Worm (Caenorhabditis elegans) whole organism, young adult: ENCODE data around the gene tftc-3.

Experiments
- B0035.1 ChIP-seq: sonication (generic microtip); optimal IDR thresholded peaks from 2 replicates; lab custom pipeline; 2016; ENCODE audit warnings: missing genetic modification characterization, mild to moderate bottlenecking, missing compliant biosample characterization, missing genotype, missing genetic modification reagents
- B0336.3 ChIP-seq: fragments of 200-800 bp; sonication (Bioruptor generic); IDR thresholded peaks from 2 replicates; pipeline ENCODE4 v1.3.6; 2022; ENCODE audit warnings: missing genetic modification characterization, missing compliant biosample characterization
- F22D6.2 ChIP-seq: sonication (generic microtip); optimal IDR thresholded peaks from 2 replicates; lab custom pipeline; 2016; ENCODE audit warnings: mild to moderate bottlenecking, missing genetic modification characterization, missing compliant biosample characterization
- F33H1.4 ChIP-seq: fragments of 200-800 bp; sonication (Bioruptor generic); IDR thresholded peaks from 2 replicates; pipeline ENCODE4 v1.3.6; 2022; ENCODE audit warnings: missing genetic modification reagents, missing genetic modification characterization, missing compliant biosample characterization
- F39B2.1 ChIP-seq: fragments of 200-800 bp; sonication (Bioruptor generic); IDR thresholded peaks from 2 replicates; pipeline ENCODE4 v1.3.6; 2022; ENCODE audit warnings: missing genetic modification reagents, missing genetic modification characterization, missing compliant biosample characterization
- F57C9.4 ChIP-seq: sonication (generic microtip); optimal IDR thresholded peaks from 2 replicates; lab custom pipeline; 2017; ENCODE audit warnings: mild to moderate bottlenecking, missing genetic modification characterization, missing compliant biosample characterization
- K11D2.4 ChIP-seq: fragments of 200-800 bp; sonication (Bioruptor generic); IDR thresholded peaks from 2 replicates; pipeline ENCODE4 v1.3.6; 2022; ENCODE audit warnings: missing genetic modification reagents, missing genetic modification characterization, missing compliant biosample characterization
- T07F8.4 ChIP-seq: sonication (generic microtip); optimal IDR thresholded peaks from 2 replicates; lab custom pipeline; 2016; ENCODE audit warnings: mild to moderate bottlenecking, missing genetic modification characterization, moderate library complexity, missing compliant biosample characterization
- Y53G8AR.9 ChIP-seq: fragments of 200-800 bp; sonication (Bioruptor generic); conservative IDR thresholded peaks from 2 replicates; pipeline ENCODE4 v1.3.6; 2022; ENCODE audit warnings: missing genetic modification reagents, missing genetic modification characterization, missing compliant biosample characterization
- Y56A3A.18 ChIP-seq: fragments of 200-800 bp; sonication (Bioruptor generic); IDR thresholded peaks from 2 replicates; pipeline ENCODE4 v1.3.6; 2022; ENCODE audit warnings: missing genetic modification reagents, missing genetic modification characterization, missing compliant biosample characterization
- Y67H2A.10 ChIP-seq: fragments of 200-800 bp; sonication (Bioruptor generic); conservative IDR thresholded peaks from 2 replicates; pipeline ENCODE4 v1.3.6; 2022; ENCODE audit warnings: missing genetic modification reagents, missing genetic modification characterization, missing compliant biosample characterization
- ZK185.1 ChIP-seq: sonication (generic microtip); optimal IDR thresholded peaks from 2 replicates; lab custom pipeline; 2016; ENCODE audit warnings: mild to moderate bottlenecking, missing genetic modification characterization, missing compliant biosample characterization; ENCODE audit not compliant: poor library complexity, severe bottlenecking
- aptf-2 ChIP-seq: fragments of 200-800 bp; sonication (Bioruptor generic); conservative IDR thresholded peaks from 2 replicates; pipeline ENCODE4 v1.3.6; 2022; ENCODE audit warnings: missing genetic modification reagents, missing genetic modification characterization, missing compliant biosample characterization
- attf-3 ChIP-seq: fragments of 200-800 bp; sonication (Bioruptor generic); conservative IDR thresholded peaks from 2 replicates; pipeline ENCODE4 v1.3.6; 2022; ENCODE audit warnings: missing genetic modification reagents, missing genetic modification characterization, missing compliant biosample characterization
- ccch-3 ChIP-seq: fragments of 200-800 bp; sonication (Bioruptor generic); optimal IDR thresholded peaks from 2 replicates; lab custom pipeline; 2018; ENCODE audit warnings: mild to moderate bottlenecking, missing genetic modification characterization, missing compliant biosample characterization
- cebp-1 ChIP-seq, 2 experiments: fragments of 200-800 bp in 1 of 2; sonication (Bioruptor generic) in 1 of 2; sonication (generic microtip) in 1 of 2; IDR thresholded peaks in 1 of 2; optimal IDR thresholded peaks in 1 of 2; 2 replicates each; pipeline versions ENCODE4 v1.3.6 to Lab custom; 2017 to 2022; ENCODE audit warnings: missing compliant biosample characterization in 2 of 2, missing genetic modification characterization in 2 of 2, mild to moderate bottlenecking in 1 of 2, missing genetic modification reagents in 1 of 2, moderate library complexity in 1 of 2
- ceh-27 ChIP-seq: fragments of 200-800 bp; sonication (Bioruptor generic); optimal IDR thresholded peaks from 2 replicates; lab custom pipeline; 2018; ENCODE audit warnings: mild to moderate bottlenecking, missing genetic modification characterization, moderate library complexity, missing compliant biosample characterization
- ceh-91 ChIP-seq: fragments of 200-800 bp; sonication (Bioruptor generic); IDR thresholded peaks from 2 replicates; pipeline ENCODE4 v1.3.6; 2022; ENCODE audit warnings: missing genetic modification reagents, missing genetic modification characterization, missing compliant biosample characterization
- die-1 ChIP-seq: sonication (generic microtip); optimal IDR thresholded peaks from 2 replicates; lab custom pipeline; 2016; ENCODE audit warnings: missing genotype, mild to moderate bottlenecking, missing genetic modification characterization, missing compliant biosample characterization
- dpl-1 ChIP-seq: fragments of 150-350 bp; optimal IDR thresholded peaks from 2 replicates; lab custom pipeline; 2014; ENCODE audit warnings: missing biosample characterization, missing genetic modification reagents, missing genetic modification characterization
- egl-18 ChIP-seq: fragments of 200-800 bp; sonication (Bioruptor generic); IDR thresholded peaks from 2 replicates; pipeline ENCODE4 v1.3.6; 2022; ENCODE audit warnings: missing genetic modification reagents, missing genetic modification characterization, missing compliant biosample characterization
- ets-4 ChIP-seq: fragments of 200-800 bp; sonication (Bioruptor generic); optimal IDR thresholded peaks from 2 replicates; lab custom pipeline; 2018; ENCODE audit warnings: mild to moderate bottlenecking, missing genetic modification characterization, missing compliant biosample characterization
- fkh-3 ChIP-seq: sonication (generic microtip); optimal IDR thresholded peaks from 2 replicates; lab custom pipeline; 2016; ENCODE audit warnings: mild to moderate bottlenecking, missing genetic modification characterization, missing compliant biosample characterization
- hlh-12 ChIP-seq: sonication (generic microtip); optimal IDR thresholded peaks from 2 replicates; lab custom pipeline; 2016; ENCODE audit warnings: missing genetic modification characterization, missing compliant biosample characterization
- hsf-1 ChIP-seq: fragments of 200-800 bp; sonication (Bioruptor generic); IDR thresholded peaks from 2 replicates; pipeline ENCODE4 v1.3.6; 2022; ENCODE audit warnings: missing genetic modification reagents, missing genetic modification characterization, missing compliant biosample characterization
- let-607 ChIP-seq, 2 experiments: fragments of 200-800 bp in 1 of 2; sonication (Bioruptor generic) in 1 of 2; sonication (generic microtip) in 1 of 2; optimal IDR thresholded peaks; 2 replicates each; lab custom pipeline; 2016 to 2018; ENCODE audit warnings: mild to moderate bottlenecking in 2 of 2, missing compliant biosample characterization in 2 of 2, missing genetic modification characterization in 2 of 2, moderate library complexity in 2 of 2, missing genotype in 1 of 2
- lin-35 ChIP-seq, 3 experiments: fragments of 150-350 bp in 2 of 3; sonication (generic microtip) in 1 of 3; optimal IDR thresholded peaks; 2 replicates each; lab custom pipeline; 2014 to 2018; ENCODE audit warnings: missing biosample characterization in 3 of 3, missing genetic modification characterization in 3 of 3, missing genetic modification reagents in 3 of 3
- lir-1 ChIP-seq: fragments of 200-800 bp; sonication (Bioruptor generic); conservative IDR thresholded peaks from 2 replicates; pipeline ENCODE4 v1.3.6; 2022; ENCODE audit warnings: missing genetic modification reagents, missing genetic modification characterization, missing compliant biosample characterization
- madf-3 ChIP-seq: fragments of 200-800 bp; sonication (Bioruptor generic); IDR thresholded peaks from 2 replicates; pipeline ENCODE4 v1.3.6; 2022; ENCODE audit warnings: missing genetic modification reagents, missing genetic modification characterization, missing compliant biosample characterization
- madf-8 ChIP-seq: fragments of 200-800 bp; sonication (Bioruptor generic); conservative IDR thresholded peaks from 2 replicates; pipeline ENCODE4 v1.3.6; 2022; ENCODE audit warnings: missing genetic modification reagents, missing genetic modification characterization, missing compliant biosample characterization
- mel-28 ChIP-seq: sonication (generic microtip); optimal IDR thresholded peaks from 2 replicates; lab custom pipeline; 2016; ENCODE audit warnings: borderline replicate concordance, mild to moderate bottlenecking, missing genetic modification characterization, missing compliant biosample characterization
- mes-4 ChIP-seq: sonication (generic microtip); optimal IDR thresholded peaks from 2 replicates; lab custom pipeline; 2016; ENCODE audit warnings: missing genotype, missing genetic modification characterization, missing compliant biosample characterization
- nhr-120 ChIP-seq: fragments of 200-800 bp; sonication (Bioruptor generic); IDR thresholded peaks from 2 replicates; pipeline ENCODE4 v1.3.6; 2022; ENCODE audit warnings: missing genetic modification characterization, missing compliant biosample characterization
- nhr-27 ChIP-seq: fragments of 200-800 bp; sonication (Bioruptor generic); optimal IDR thresholded peaks from 2 replicates; lab custom pipeline; 2018; ENCODE audit warnings: mild to moderate bottlenecking, missing genetic modification characterization, moderate library complexity, missing compliant biosample characterization
- nhr-90 ChIP-seq: sonication (generic microtip); optimal IDR thresholded peaks from 2 replicates; lab custom pipeline; 2016; ENCODE audit warnings: missing genotype, mild to moderate bottlenecking, missing genetic modification characterization, missing compliant biosample characterization
- pbrm-1 ChIP-seq: fragments of 200-800 bp; sonication (Bioruptor generic); IDR thresholded peaks from 2 replicates; pipeline ENCODE4 v1.3.6; 2022; ENCODE audit warnings: missing genetic modification reagents, missing genetic modification characterization, missing compliant biosample characterization
- rpc-1 ChIP-seq, 2 experiments: fragments of 150-350 bp in 1 of 2; sonication (generic microtip) in 1 of 2; optimal IDR thresholded peaks; 2 replicates each; lab custom pipeline; 2014 to 2018; ENCODE audit warnings: missing biosample characterization in 1 of 2, missing genetic modification characterization in 1 of 2, missing genetic modification reagents in 1 of 2, missing genotype in 1 of 2
- snpc-3.4 ChIP-seq: sonication (generic microtip); optimal IDR thresholded peaks from 2 replicates; lab custom pipeline; 2017; ENCODE audit warnings: missing genetic modification characterization, mild to moderate bottlenecking, missing compliant biosample characterization, antibody characterized with exemption, moderate library complexity, missing genotype, missing genetic modification reagents
- snpc-4 ChIP-seq, 5 experiments: fragments of 150-350 bp in 1 of 5; sonication (generic microtip) in 4 of 5; optimal IDR thresholded peaks; 2 replicates each; lab custom pipeline; 2014 to 2018; ENCODE audit warnings: missing genetic modification characterization in 5 of 5, missing biosample characterization in 3 of 5, antibody characterized with exemption in 2 of 5, mild to moderate bottlenecking in 2 of 5, missing compliant biosample characterization in 2 of 5, missing genotype in 2 of 5, moderate library complexity in 2 of 5, missing genetic modification reagents in 1 of 5
- somi-1 ChIP-seq: fragments of 200-800 bp; sonication (Bioruptor generic); optimal IDR thresholded peaks from 2 replicates; lab custom pipeline; 2018; ENCODE audit warnings: mild to moderate bottlenecking, missing genetic modification characterization, missing compliant biosample characterization
- tlf-1 ChIP-seq: fragments of 200-800 bp; sonication (Bioruptor generic); optimal IDR thresholded peaks from 2 replicates; lab custom pipeline; 2018; ENCODE audit warnings: mild to moderate bottlenecking, missing genetic modification characterization, missing compliant biosample characterization
- unc-130 ChIP-seq: sonication (generic microtip); optimal IDR thresholded peaks from 2 replicates; lab custom pipeline; 2016; ENCODE audit warnings: missing genetic modification reagents, missing genetic modification characterization, missing compliant biosample characterization
- xnd-1 ChIP-seq: sonication (generic microtip); optimal IDR thresholded peaks from 2 replicates; lab custom pipeline; 2016; ENCODE audit warnings: missing genotype, missing genetic modification reagents, missing genetic modification characterization, missing compliant biosample characterization
- ztf-25 ChIP-seq: fragments of 200-800 bp; sonication (Bioruptor generic); IDR thresholded peaks from 2 replicates; pipeline ENCODE4 v1.3.6; 2022; ENCODE audit warnings: missing genetic modification reagents, missing genetic modification characterization, missing compliant biosample characterization
- ztf-26 ChIP-seq: sonication (generic microtip); optimal IDR thresholded peaks from 2 replicates; lab custom pipeline; 2017; ENCODE audit warnings: missing genetic modification characterization, missing compliant biosample characterization
- ztf-28 ChIP-seq: fragments of 200-800 bp; sonication (Bioruptor generic); IDR thresholded peaks from 2 replicates; pipeline ENCODE4 v1.3.6; 2022; ENCODE audit warnings: missing genetic modification reagents, missing genetic modification characterization, missing compliant biosample characterization
- ztf-3 ChIP-seq: fragments of 200-800 bp; sonication (Bioruptor generic); optimal IDR thresholded peaks from 2 replicates; lab custom pipeline; 2018; ENCODE audit warnings: mild to moderate bottlenecking, missing genetic modification characterization, missing compliant biosample characterization

Gene tftc-3

ce11 chrV:10174632-10175075, 35.5 kb downstream of the tftc-3 start (continued):
- TF ChIP-seq ceh-91 (GFP tag; lab: Robert Waterston, UW): no peak
- TF ChIP-seq mel-28: no peak
- no peak for TF ChIP-seq lir-1 (GFP tag; lab: Robert Waterston, UW)
- TF ChIP-seq fkh-3 (tag; lab: Kevin White, UChicago): no peak
- no peak for TF ChIP-seq Y56A3A.18
- no peak for TF ChIP-seq hlh-12 (tag; lab: Kevin White, UChicago)
- no peak for TF ChIP-seq tlf-1 (GFP tag; lab: Kevin White, UChicago)
- TF ChIP-seq cebp-1 (GFP tag; IDR thresholded peaks at IDR 0.05; lab: Robert Waterston, UW): no peak
- TF ChIP-seq cebp-1 (tag; optimal IDR thresholded peaks at IDR 0.05; lab: Kevin White, UChicago): peak; percentile 71
- no peak for TF ChIP-seq madf-8
- no peak for TF ChIP-seq B0035.1 (tag; lab: Kevin White, UChicago)
- no peak for TF ChIP-seq madf-3 (GFP tag; lab: Robert Waterston, UW)
- TF ChIP-seq nhr-120 (GFP tag; lab: Robert Waterston, UW): no peak
- no peak for TF ChIP-seq xnd-1 (tag; lab: Kevin White, UChicago)
- no peak for TF ChIP-seq dpl-1
- TF ChIP-seq ztf-3 (GFP tag; lab: Kevin White, UChicago): no peak
- TF ChIP-seq ccch-3 (GFP tag; lab: Kevin White, UChicago): no peak
- TF ChIP-seq snpc-3.4 (tag; lab: Kevin White, UChicago): no peak
- TF ChIP-seq ztf-26 (tag; lab: Kevin White, UChicago): no peak
- no peak for TF ChIP-seq ztf-25 (GFP tag; lab: Robert Waterston, UW)
- TF ChIP-seq somi-1: peak; percentile 69
- TF ChIP-seq mes-4 (tag; lab: Kevin White, UChicago): no peak
- no peak for TF ChIP-seq snpc-4 (GFP tag; optimal IDR thresholded peaks at IDR 0.05; lab: Kevin White, UChicago)
- peak in 1 of 4 experiments; percentile 5 for TF ChIP-seq snpc-4 (tag; optimal IDR thresholded peaks at IDR 0.05; lab: Kevin White, UChicago)
- 0 out of 2 replicates have a peak, but pooled peaks have one; percentile 17 for TF ChIP-seq B0336.3 (GFP tag; lab: Robert Waterston, UW)
- no peak; the same call in 1 of the 2 replicates for TF ChIP-seq K11D2.4 (GFP tag; lab: Robert Waterston, UW)
- no peak for TF ChIP-seq rpc-1 (optimal IDR thresholded peaks at IDR 0.05; lab: Kevin White, UChicago)
- no peak for TF ChIP-seq rpc-1 (tag; optimal IDR thresholded peaks at IDR 0.05; lab: Kevin White, UChicago)
- TF ChIP-seq ets-4: no peak
- TF ChIP-seq ZK185.1 (tag; lab: Kevin White, UChicago): peak; percentile 29
- no peak for TF ChIP-seq Y53G8AR.9 (GFP tag; lab: Robert Waterston, UW)
- no peak for TF ChIP-seq die-1 (tag; lab: Kevin White, UChicago)
- no peak for TF ChIP-seq T07F8.4
- TF ChIP-seq lin-35 (GFP tag; optimal IDR thresholded peaks at IDR 0.05; lab: Kevin White, UChicago): peak in 1 of 3 experiments; percentile 41
- no peak for TF ChIP-seq nhr-90 (tag; lab: Kevin White, UChicago)
- no peak for TF ChIP-seq unc-130
- TF ChIP-seq F33H1.4: no peak
- no peak for TF ChIP-seq hsf-1 (GFP tag; lab: Robert Waterston, UW)
- TF ChIP-seq nhr-27: no peak
- TF ChIP-seq egl-18 (GFP tag; lab: Robert Waterston, UW): 0 out of 2 replicates have a peak, but pooled peaks have one; percentile 24
- no peak for TF ChIP-seq aptf-2
- no peak for TF ChIP-seq let-607 (tag; optimal IDR thresholded peaks at IDR 0.05; lab: Kevin White, UChicago)
- TF ChIP-seq F57C9.4: no peak
- TF ChIP-seq ztf-28: no peak
- no peak for TF ChIP-seq Y67H2A.10 (GFP tag; lab: Robert Waterston, UW)
- TF ChIP-seq F22D6.2 (tag; lab: Kevin White, UChicago): no peak
- no peak for TF ChIP-seq attf-3 (GFP tag; lab: Robert Waterston, UW)
- no peak for TF ChIP-seq F39B2.1
- TF ChIP-seq ceh-27 (GFP tag; lab: Kevin White, UChicago): peak; percentile 58
- TF ChIP-seq pbrm-1 (GFP tag; lab: Robert Waterston, UW): peak; percentile 45; the same call in 1 of the 2 replicates
